Worm (Caenorhabditis elegans) whole organism, late embryonic: Measurements from ENCODE around the gene str-16.

Source experiments
- C08G9.2 ChIP-seq: sonication (generic microtip); optimal IDR thresholded peaks from 2 replicates; lab custom pipeline; 2016; ENCODE audit warnings: mild to moderate bottlenecking, missing genetic modification characterization, moderate library complexity, missing compliant biosample characterization
- C38D4.7 ChIP-seq: fragments of 200-800 bp; sonication (Bioruptor generic); optimal IDR thresholded peaks from 2 replicates; lab custom pipeline; 2018; ENCODE audit warnings: mild to moderate bottlenecking, missing genetic modification characterization, moderate library complexity, missing compliant biosample characterization
- F13H6.1 ChIP-seq: sonication (generic microtip); optimal IDR thresholded peaks from 2 replicates; lab custom pipeline; 2016; ENCODE audit warnings: missing genetic modification characterization, missing compliant biosample characterization
- K02D7.2 ChIP-seq: sonication (generic microtip); optimal IDR thresholded peaks from 2 replicates; lab custom pipeline; 2017; ENCODE audit warnings: mild to moderate bottlenecking, missing genetic modification characterization, missing compliant biosample characterization
- K09A11.1 ChIP-seq: sonication (generic microtip); optimal IDR thresholded peaks from 2 replicates; lab custom pipeline; 2017; ENCODE audit warnings: antibody characterized with exemption, mild to moderate bottlenecking, missing genetic modification characterization, missing compliant biosample characterization; ENCODE audit not compliant: insufficient read depth
- Y22D7AL.16 ChIP-seq: sonication (generic microtip); optimal IDR thresholded peaks from 2 replicates; lab custom pipeline; 2016; ENCODE audit warnings: missing genetic modification characterization, missing compliant biosample characterization
- ceh-14 ChIP-seq: sonication (generic microtip); optimal IDR thresholded peaks from 2 replicates; lab custom pipeline; 2016; ENCODE audit warnings: missing genotype, missing genetic modification characterization, missing compliant biosample characterization
- ceh-2 ChIP-seq: sonication (generic microtip); optimal IDR thresholded peaks from 2 replicates; lab custom pipeline; 2016; ENCODE audit warnings: missing genotype, missing genetic modification characterization, missing compliant biosample characterization
- ceh-22 ChIP-seq: sonication (generic microtip); optimal IDR thresholded peaks from 2 replicates; lab custom pipeline; 2017; ENCODE audit warnings: missing biosample characterization, missing genetic modification characterization
- ceh-30 ChIP-seq: fragments of 150-350 bp; optimal IDR thresholded peaks from 2 replicates; lab custom pipeline; 2014; ENCODE audit warnings: missing biosample characterization, missing genetic modification characterization
- ceh-31 ChIP-seq: sonication (generic microtip); optimal IDR thresholded peaks from 2 replicates; lab custom pipeline; 2016; ENCODE audit warnings: missing genetic modification characterization, missing compliant biosample characterization
- ceh-34 ChIP-seq: sonication (generic microtip); optimal IDR thresholded peaks from 2 replicates; lab custom pipeline; 2016; ENCODE audit warnings: mild to moderate bottlenecking, missing genetic modification characterization, missing compliant biosample characterization
- dmd-4 ChIP-seq: sonication (generic microtip); optimal IDR thresholded peaks from 2 replicates; lab custom pipeline; 2016; ENCODE audit warnings: borderline replicate concordance, missing genetic modification characterization, missing compliant biosample characterization
- elt-2 ChIP-seq: sonication (generic microtip); optimal IDR thresholded peaks from 2 replicates; lab custom pipeline; 2016; ENCODE audit warnings: missing genetic modification reagents, missing genetic modification characterization, missing compliant biosample characterization
- elt-4 ChIP-seq: sonication (generic microtip); optimal IDR thresholded peaks from 2 replicates; lab custom pipeline; 2016; ENCODE audit warnings: missing genetic modification characterization, missing compliant biosample characterization
- ets-4 ChIP-seq: sonication (generic microtip); optimal IDR thresholded peaks from 2 replicates; lab custom pipeline; 2016; ENCODE audit warnings: missing genetic modification characterization, missing compliant biosample characterization
- eyg-1 ChIP-seq: sonication (generic microtip); optimal IDR thresholded peaks from 2 replicates; lab custom pipeline; 2016; ENCODE audit warnings: missing genotype, missing genetic modification characterization, missing compliant biosample characterization
- fkh-6 ChIP-seq: sonication (generic microtip); optimal IDR thresholded peaks from 2 replicates; lab custom pipeline; 2016; ENCODE audit warnings: missing genetic modification characterization, missing compliant biosample characterization
- gmeb-2 ChIP-seq: sonication (generic microtip); optimal IDR thresholded peaks from 2 replicates; lab custom pipeline; 2016; ENCODE audit warnings: missing genetic modification characterization, inconsistent platforms, missing compliant biosample characterization
- hlh-13 ChIP-seq: fragments of 200-800 bp; sonication (Bioruptor generic); optimal IDR thresholded peaks from 2 replicates; lab custom pipeline; 2018; ENCODE audit warnings: mild to moderate bottlenecking, missing genetic modification characterization, missing compliant biosample characterization
- hlh-15 ChIP-seq: sonication (generic microtip); optimal IDR thresholded peaks from 2 replicates; lab custom pipeline; 2016; ENCODE audit warnings: missing genetic modification characterization, missing compliant biosample characterization
- hlh-30 ChIP-seq: sonication (generic microtip); optimal IDR thresholded peaks from 2 replicates; lab custom pipeline; 2017; ENCODE audit warnings: antibody characterized with exemption, missing genetic modification characterization, missing compliant biosample characterization; ENCODE audit not compliant: insufficient read depth
- lim-6 ChIP-seq: sonication (generic microtip); optimal IDR thresholded peaks from 2 replicates; lab custom pipeline; 2016; ENCODE audit warnings: missing genetic modification characterization, missing compliant biosample characterization
- nhr-11 ChIP-seq: fragments of 150-350 bp; optimal IDR thresholded peaks from 2 replicates; lab custom pipeline; 2014; ENCODE audit warnings: missing biosample characterization, missing genetic modification characterization
- npax-4 ChIP-seq: sonication (generic microtip); optimal IDR thresholded peaks from 2 replicates; lab custom pipeline; 2016; ENCODE audit warnings: missing genetic modification characterization, missing compliant biosample characterization
- pax-1 ChIP-seq: fragments of 150-350 bp; optimal IDR thresholded peaks from 2 replicates; lab custom pipeline; 2014; ENCODE audit warnings: missing biosample characterization, missing genetic modification characterization
- pha-2 ChIP-seq: sonication (generic microtip); optimal IDR thresholded peaks from 2 replicates; lab custom pipeline; 2017; ENCODE audit warnings: mild to moderate bottlenecking, missing genetic modification characterization, missing compliant biosample characterization
- pha-4 ChIP-seq: fragments of 150-350 bp; optimal IDR thresholded peaks from 2 replicates; lab custom pipeline; 2018; ENCODE audit warnings: missing biosample characterization, missing genetic modification reagents, missing genetic modification characterization
- ref-2 ChIP-seq: sonication (generic microtip); optimal IDR thresholded peaks from 2 replicates; lab custom pipeline; 2016; ENCODE audit warnings: missing genetic modification characterization, missing compliant biosample characterization
- rnt-1 ChIP-seq: sonication (generic microtip); optimal IDR thresholded peaks from 2 replicates; lab custom pipeline; 2016; ENCODE audit warnings: missing genetic modification characterization, missing compliant biosample characterization
- tbx-2 ChIP-seq: sonication (generic microtip); optimal IDR thresholded peaks from 2 replicates; lab custom pipeline; 2016; ENCODE audit warnings: missing genetic modification characterization, missing compliant biosample characterization
- tbx-7 ChIP-seq: sonication (generic microtip); optimal IDR thresholded peaks from 2 replicates; lab custom pipeline; 2016; ENCODE audit warnings: missing genotype, missing genetic modification characterization, missing compliant biosample characterization
- ttx-3 ChIP-seq: sonication (generic microtip); optimal IDR thresholded peaks from 2 replicates; lab custom pipeline; 2016; ENCODE audit warnings: missing genetic modification reagents, missing genetic modification characterization, missing compliant biosample characterization
- unc-3 ChIP-seq, 2 experiments: fragments of 200-800 bp in 1 of 2; sonication (Bioruptor generic) in 1 of 2; sonication (generic microtip) in 1 of 2; conservative IDR thresholded peaks in 1 of 2; optimal IDR thresholded peaks in 1 of 2; 2 replicates each; pipeline versions ENCODE4 v1.3.6 to Lab custom; 2016 to 2022; ENCODE audit warnings: missing compliant biosample characterization in 2 of 2, missing genetic modification characterization in 2 of 2, missing genetic modification reagents in 1 of 2
- unc-42 ChIP-seq: sonication (generic microtip); optimal IDR thresholded peaks from 2 replicates; lab custom pipeline; 2016; ENCODE audit warnings: missing genotype, missing genetic modification characterization, missing compliant biosample characterization
- unc-55 ChIP-seq: sonication (generic microtip); optimal IDR thresholded peaks from 2 replicates; lab custom pipeline; 2017; ENCODE audit warnings: missing biosample characterization, missing genetic modification reagents, missing genetic modification characterization
- zip-5 ChIP-seq: sonication (generic microtip); optimal IDR thresholded peaks from 2 replicates; lab custom pipeline; 2016; ENCODE audit warnings: missing genetic modification characterization, missing compliant biosample characterization
- ztf-16 ChIP-seq: sonication (generic microtip); optimal IDR thresholded peaks from 2 replicates; lab custom pipeline; 2017; ENCODE audit warnings: missing genetic modification characterization, missing compliant biosample characterization

Gene str-16

ce11 chrV:3200323-3200722 is 36.4 kb upstream of the str-16 start, which contains the start of gene K08D9.4:
TSS of gene K08D9.4 (minus strand) at chrV:3200423.
- TF ChIP-seq hlh-13 (GFP tag; lab: Kevin White, UChicago) (no peak), ets-4 (tag; lab: Kevin White, UChicago) (no peak), ceh-30 (tag; lab: Kevin White, UChicago) (no peak), unc-55 (no peak), eyg-1 (no peak), ceh-2 (tag; lab: Kevin White, UChicago) (no peak), pax-1 (no peak), F13H6.1 (tag; lab: Kevin White, UChicago) (no peak), ceh-22 (tag; lab: Kevin White, UChicago) (no peak), ref-2 (tag; lab: Kevin White, UChicago) (no peak), C38D4.7 (GFP tag; lab: Kevin White, UChicago) (no peak), Y22D7AL.16 (tag; lab: Kevin White, UChicago) (no peak), elt-2 (no peak), hlh-30 (tag; lab: Kevin White, UChicago) (no peak), elt-4 (tag; lab: Kevin White, UChicago) (no peak)

ce11 chrV:3204433-3204832 is 32.2 kb upstream of the str-16 start:
- TF ChIP-seq ref-2 (tag; lab: Kevin White, UChicago) (no peak), gmeb-2 (tag; lab: Kevin White, UChicago) (no peak), pha-4 (no peak), F13H6.1 (tag; lab: Kevin White, UChicago) (no peak), fkh-6 (tag; lab: Kevin White, UChicago) (no peak), C08G9.2 (tag; lab: Kevin White, UChicago) (no peak), ztf-16 (tag; lab: Kevin White, UChicago) (no peak)
- TF ChIP-seq, all 69 proteins: peak for 0

ce11 chrV:3208940-3209339 is 27.7 kb upstream of the str-16 start:
- no peak for TF ChIP-seq dmd-4 (tag; lab: Kevin White, UChicago)
- no peak for TF ChIP-seq K09A11.1 (tag; lab: Kevin White, UChicago)
- TF ChIP-seq ttx-3, result no peak
- no peak for TF ChIP-seq fkh-6 (tag; lab: Kevin White, UChicago)
- no peak for TF ChIP-seq nhr-11 (tag; lab: Kevin White, UChicago)
- TF ChIP-seq unc-42 (tag; lab: Kevin White, UChicago), result no peak
- no peak for TF ChIP-seq ceh-22 (tag; lab: Kevin White, UChicago)

- TF ChIP-seq K02D7.2 (tag; lab: Kevin White, UChicago), result no peak
Observed at ce11 chrV:3210147-3210546, 26.5 kb upstream of the str-16 start, which contains the start of gene apx-1. TSS of gene apx-1 (plus strand) at chrV:3210196.

ce11 chrV:3218604-3219003 is 18.1 kb upstream of the str-16 start:
- TF ChIP-seq elt-2, result peak; percentile 5
- peak; percentile 64 for TF ChIP-seq zip-5 (tag; lab: Kevin White, UChicago)
- peak; percentile 29 for TF ChIP-seq lim-6 (tag; lab: Kevin White, UChicago)
- peak; percentile 76 for TF ChIP-seq ceh-31 (tag; lab: Kevin White, UChicago)
- TF ChIP-seq tbx-7 (tag; lab: Kevin White, UChicago), result peak; percentile 28
- TF ChIP-seq C08G9.2 (tag; lab: Kevin White, UChicago), result peak; percentile 69
- no peak for TF ChIP-seq npax-4 (tag; lab: Kevin White, UChicago)
- peak; percentile 25 for TF ChIP-seq ceh-14 (tag; lab: Kevin White, UChicago)
- TF ChIP-seq ceh-2 (tag; lab: Kevin White, UChicago), result peak; percentile 47
- no peak for TF ChIP-seq hlh-15
- TF ChIP-seq ceh-22 (tag; lab: Kevin White, UChicago), result no peak
- TF ChIP-seq ceh-34 (tag; lab: Kevin White, UChicago), result no peak
- TF ChIP-seq C38D4.7 (GFP tag; lab: Kevin White, UChicago), result peak; percentile 26
- no peak for TF ChIP-seq unc-3 (GFP tag; conservative IDR thresholded peaks at IDR 0.05; lab: Robert Waterston, UW)
- no peak for TF ChIP-seq unc-3 (tag; optimal IDR thresholded peaks at IDR 0.05; lab: Kevin White, UChicago)
- peak; percentile 27 for TF ChIP-seq fkh-6 (tag; lab: Kevin White, UChicago)
- TF ChIP-seq ref-2 (tag; lab: Kevin White, UChicago), result peak; percentile 60
- TF ChIP-seq rnt-1, result peak; percentile 12
- TF ChIP-seq pha-2 (tag; lab: Kevin White, UChicago), result no peak
- TF ChIP-seq tbx-2, result peak; percentile 77
